2 worm cellular contexts compared by ENCODE assay signal in the genomic region with DNA sequence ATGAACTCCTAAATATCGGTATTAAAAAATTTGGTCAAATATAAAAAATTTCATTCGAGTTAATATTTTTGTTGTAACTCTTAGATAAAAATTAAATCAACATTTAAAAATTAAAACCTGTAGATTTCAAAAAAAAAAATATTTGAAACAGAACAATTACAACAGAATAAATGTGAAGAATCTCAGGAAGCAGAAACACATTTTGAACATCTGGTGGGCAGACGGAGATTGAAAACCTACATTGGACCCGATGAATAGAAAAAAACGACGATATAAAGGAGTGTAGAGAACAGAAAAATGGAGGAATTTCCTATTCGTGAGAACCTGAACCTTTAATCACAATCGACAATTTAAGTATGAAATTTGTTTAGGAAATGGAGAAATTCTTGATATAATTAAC.
TF ChIP-seq lines count a peak whose summit lies in the region.

No protein-coding gene starts in this region.

TF ChIP-seq in whole organism, L1 larva, 84 proteins besides CTCF, POLR2A, EP300 and RAD21:
- TF ChIP-seq nhr-90 (tag; optimal IDR thresholded peaks at IDR 0.05; lab: Kevin White, UChicago; ENCODE audit: poor library complexity) (no peak), unc-86 (tag; optimal IDR thresholded peaks at IDR 0.05; lab: Kevin White, UChicago) (no peak), dsc-1 (tag; optimal IDR thresholded peaks at IDR 0.05; lab: Kevin White, UChicago) (peak; percentile 67)
TF ChIP-seq in whole organism, L1 larva: peak in this region for 1.

TF ChIP-seq in whole organism, late embryonic, 69 proteins besides CTCF, POLR2A, EP300 and RAD21:
- TF ChIP-seq hlh-8 (tag; optimal IDR thresholded peaks at IDR 0.05; lab: Kevin White, UChicago) (peak; percentile 61), nhr-232 (tag; optimal IDR thresholded peaks at IDR 0.05; lab: Kevin White, UChicago) (no peak), pros-1 (tag; optimal IDR thresholded peaks at IDR 0.05; lab: Kevin White, UChicago) (no peak), dve-1 (tag; optimal IDR thresholded peaks at IDR 0.05; lab: Kevin White, UChicago) (no peak), K09A11.1 (tag; optimal IDR thresholded peaks at IDR 0.05; lab: Kevin White, UChicago; ENCODE audit: insufficient read depth) (no peak), sox-4 (tag; optimal IDR thresholded peaks at IDR 0.05; lab: Kevin White, UChicago) (no peak), lim-6 (tag; optimal IDR thresholded peaks at IDR 0.05; lab: Kevin White, UChicago) (no peak)
